Fruit fly (Drosophila melanogaster) whole organism, adult: ENCODE data around the gene CG7567.

Experiments used
- CG11617 ChIP-seq: fragments of 200-800 bp; sonication (Bioruptor generic); optimal IDR thresholded peaks from 2 replicates; lab custom pipeline; 2017; ENCODE audit warnings: mild to moderate bottlenecking, missing biosample characterization, missing genetic modification reagents, missing genetic modification characterization
- CG12768 ChIP-seq: fragments of 200-800 bp; sonication (Bioruptor generic); optimal IDR thresholded peaks from 2 replicates; lab custom pipeline; 2017; ENCODE audit warnings: missing biosample characterization, missing genetic modification characterization, mild to moderate bottlenecking, moderate library complexity, missing genetic modification reagents
- CG1620 ChIP-seq: fragments of 200-800 bp; sonication (Bioruptor generic); optimal IDR thresholded peaks from 2 replicates; lab custom pipeline; 2016; ENCODE audit warnings: missing biosample characterization, missing genetic modification characterization
- CG33017 ChIP-seq: fragments of 200-800 bp; sonication (Bioruptor generic); optimal IDR thresholded peaks from 2 replicates; lab custom pipeline; 2018; ENCODE audit warnings: missing biosample characterization, mild to moderate bottlenecking, missing genetic modification characterization, moderate library complexity
- CG7045 ChIP-seq: fragments of 200-800 bp; sonication (Bioruptor generic); optimal IDR thresholded peaks from 2 replicates; lab custom pipeline; 2017; ENCODE audit warnings: missing biosample characterization, mild to moderate bottlenecking, missing genetic modification characterization
- CG7101 ChIP-seq: fragments of 200-800 bp; sonication (Bioruptor generic); optimal IDR thresholded peaks from 2 replicates; lab custom pipeline; 2018; ENCODE audit warnings: missing biosample characterization, mild to moderate bottlenecking, missing genetic modification characterization, moderate library complexity
- Mnt ChIP-seq: fragments of 200-800 bp; sonication (Bioruptor generic); optimal IDR thresholded peaks from 2 replicates; lab custom pipeline; 2016; ENCODE audit warnings: missing biosample characterization, mild to moderate bottlenecking, missing genetic modification characterization
- kay ChIP-seq: fragments of 200-800 bp; sonication (Bioruptor generic); peaks from one replicate; lab custom pipeline; 2016; ENCODE audit warnings: missing biosample characterization, missing genetic modification characterization, borderline replicate concordance
- tj ChIP-seq: fragments of 200-800 bp; sonication (Bioruptor generic); optimal IDR thresholded peaks from 3 replicates; lab custom pipeline; 2017; ENCODE audit warnings: missing biosample characterization, mild to moderate bottlenecking, missing genetic modification characterization, moderate library complexity

- TF ChIP-seq CG12768 (GFP tag; lab: Kevin White, UChicago): no peak
- TF ChIP-seq CG7101 (tag; lab: Kevin White, UChicago): no peak
- TF ChIP-seq CG7045 (GFP tag; lab: Kevin White, UChicago): no peak
- TF ChIP-seq tj: no peak
- TF ChIP-seq kay (GFP tag; lab: Kevin White, UChicago): no peak
- no peak for TF ChIP-seq CG1620 (GFP tag; lab: Kevin White, UChicago)
- no peak for TF ChIP-seq Mnt (GFP tag; lab: Kevin White, UChicago)
- TF ChIP-seq CG11617 (GFP tag; lab: Kevin White, UChicago): no peak
- no peak for TF ChIP-seq CG33017 (tag; lab: Kevin White, UChicago)
These were observed 1.2 kb downstream of the CG7567 start for dm6 chr3R:29586743-29587142.
